Fruit fly (Drosophila melanogaster): ENCODE data around the gene CG33263.

Gene CG33263

dm6 chr3L:13450177-13450793 is 26.3 kb upstream of the CG33263 start, which contains the start of the genes JMJD7 and CG10738 (continued):
- TF ChIP-seq MESR4 (GFP tag; optimal IDR thresholded peaks at IDR 0.05) (peak; percentile 15), HLH3B (GFP tag; IDR thresholded peaks at IDR 0.05) (peak; percentile 68), Eip74EF (GFP tag; optimal IDR thresholded peaks at IDR 0.05) (no peak), CG10654 (GFP tag; optimal IDR thresholded peaks at IDR 0.05) (peak; percentile 60), chif (GFP tag; optimal IDR thresholded peaks at IDR 0.05) (no peak), trem (tag; optimal IDR thresholded peaks at IDR 0.05) (no peak), bowl (GFP tag; IDR thresholded peaks at IDR 0.05) (peak; percentile 15; the same call in 1 of the 2 replicates), Atf6 (GFP tag; IDR thresholded peaks at IDR 0.05) (peak; percentile 85), CG17612 (GFP tag; IDR thresholded peaks at IDR 0.05) (no peak), CG4404 (GFP tag; IDR thresholded peaks at IDR 0.05) (no peak), bsh (GFP tag; optimal IDR thresholded peaks at IDR 0.05) (peak in 1 of 2 experiments; percentile 13), CG1024 (GFP tag; IDR thresholded peaks at IDR 0.05) (peak; percentile 77), CG8359 (GFP tag; optimal IDR thresholded peaks at IDR 0.05; ENCODE audit: borderline replicate concordance) (no peak), mirr (GFP tag; optimal IDR thresholded peaks at IDR 0.05) (peak; percentile 27), CG15269 (tag; optimal IDR thresholded peaks at IDR 0.05) (no peak), Myb (GFP tag; optimal IDR thresholded peaks at IDR 0.05) (no peak), al (GFP tag; IDR thresholded peaks at IDR 0.05) (peak; percentile 61), lmd (GFP tag; IDR thresholded peaks at IDR 0.05) (peak; percentile 73), bbx (GFP tag; IDR thresholded peaks at IDR 0.05; ENCODE audit: partially characterized antibody) (no peak), ind (GFP tag; optimal IDR thresholded peaks at IDR 0.05) (peak; percentile 68), lov (optimal IDR thresholded peaks at IDR 0.05) (no peak), lov (GFP tag; IDR thresholded peaks at IDR 0.05) (peak; percentile 30; the same call in 1 of the 3 replicates), CG16779 (GFP tag; IDR thresholded peaks at IDR 0.05) (peak; percentile 51; the same call in 1 of the 2 replicates), CG18476 (GFP tag; optimal IDR thresholded peaks at IDR 0.05) (peak; percentile 51), CG17328 (GFP tag; IDR thresholded peaks at IDR 0.05) (peak; percentile 62), Ptx1 (GFP tag; IDR thresholded peaks at IDR 0.05) (peak; percentile 63), CG5245 (GFP tag; optimal IDR thresholded peaks at IDR 0.05) (peak; percentile 73), vvl (GFP tag; IDR thresholded peaks at IDR 0.05) (peak; percentile 88), kni (GFP tag; optimal IDR thresholded peaks at IDR 0.05) (no peak), sob (GFP tag; IDR thresholded peaks at IDR 0.05) (peak; percentile 79), ash1 (GFP tag; optimal IDR thresholded peaks at IDR 0.05) (no peak), ERR (GFP tag; optimal IDR thresholded peaks at IDR 0.05) (no peak), CG2202 (tag; optimal IDR thresholded peaks at IDR 0.05) (no peak), sqz (GFP tag; optimal IDR thresholded peaks at IDR 0.05) (no peak), phol (tag; optimal IDR thresholded peaks at IDR 0.05) (peak; percentile 48), Fer2 (tag; optimal IDR thresholded peaks at IDR 0.05) (peak; percentile 16), CG2712 (tag; optimal IDR thresholded peaks at IDR 0.05) (peak; percentile 64), slp2 (GFP tag; optimal IDR thresholded peaks at IDR 0.05) (no peak), CG11560 (tag; IDR thresholded peaks at IDR 0.05) (no peak), CG6765 (GFP tag; optimal IDR thresholded peaks at IDR 0.05) (peak; percentile 15), run (tag; optimal IDR thresholded peaks at IDR 0.05) (no peak), CG3163 (GFP tag; optimal IDR thresholded peaks at IDR 0.05) (no peak), CG6175 (GFP tag; IDR thresholded peaks at IDR 0.05) (no peak), CkIIα-i1 (GFP tag; IDR thresholded peaks at IDR 0.05) (no peak), ato (GFP tag; IDR thresholded peaks at IDR 0.05; ENCODE audit: partially characterized antibody) (no peak), knrl (GFP tag; IDR thresholded peaks at IDR 0.05; ENCODE audit: partially characterized antibody) (no peak), Ssrp (tag; optimal IDR thresholded peaks at IDR 0.05) (no peak), danr (GFP tag; IDR thresholded peaks at IDR 0.05) (0 out of 2 replicates have a peak, but pooled peaks have one; percentile 30), inv (GFP tag; IDR thresholded peaks at IDR 0.05; ENCODE audit: partially characterized antibody) (no peak), CG7987 (GFP tag; optimal IDR thresholded peaks at IDR 0.05) (peak; percentile 74)
